Worm (Caenorhabditis elegans) whole organism, L2 larva: ENCODE data around the gene T07F10.3.

Source experiments
- egl-27 ChIP-seq: sonication (generic microtip); optimal IDR thresholded peaks from 3 replicates; lab custom pipeline; 2017; ENCODE audit warnings: missing biosample characterization, missing genetic modification reagents, missing genetic modification characterization
- elt-3 ChIP-seq: sonication (generic microtip); optimal IDR thresholded peaks from 2 replicates; lab custom pipeline; 2017; ENCODE audit warnings: missing biosample characterization, missing genetic modification characterization
- nhr-11 ChIP-seq: fragments of 150-350 bp; optimal IDR thresholded peaks from 2 replicates; lab custom pipeline; 2014; ENCODE audit warnings: missing biosample characterization, missing genetic modification characterization
- nhr-77 ChIP-seq: fragments of 150-350 bp; optimal IDR thresholded peaks from 2 replicates; lab custom pipeline; 2014; ENCODE audit warnings: missing biosample characterization, missing genetic modification characterization
- unc-39 ChIP-seq: fragments of 150-350 bp; optimal IDR thresholded peaks from 2 replicates; lab custom pipeline; 2014; ENCODE audit warnings: missing biosample characterization, missing genetic modification characterization
- zag-1 ChIP-seq: fragments of 150-350 bp; optimal IDR thresholded peaks from 2 replicates; lab custom pipeline; 2014; ENCODE audit warnings: missing biosample characterization, missing genetic modification characterization

ce11 chrV:12895772-12896171 lies 25.9 kb upstream of the T07F10.3 start, which contains the start of gene ttbk-7:
- TF ChIP-seq unc-39 (tag; lab: Kevin White, UChicago) (no peak), elt-3 (tag; lab: Kevin White, UChicago) (no peak), nhr-77 (tag; lab: Kevin White, UChicago) (no peak), egl-27 (tag; lab: Kevin White, UChicago) (no peak), zag-1 (tag; lab: Kevin White, UChicago) (no peak), nhr-11 (tag; lab: Kevin White, UChicago) (no peak)
